Fruit fly (Drosophila melanogaster) whole organism, embryonic: ENCODE measurements around the gene Mlc-c.
A peak's percentile ranks its signal among the peaks of the same experiment; 100 is the strongest.

Experiments used
- ATbp ChIP-seq: fragments of 200-800 bp; sonication (Bioruptor generic); optimal IDR thresholded peaks from 2 replicates; lab custom pipeline; 2017; ENCODE audit warnings: missing biosample characterization, mild to moderate bottlenecking, missing genetic modification characterization, missing genetic modification reagents
- CG10959 ChIP-seq: fragments of 200-800 bp; sonication (Bioruptor generic); IDR thresholded peaks from 2 replicates; pipeline ENCODE4 v1.3.6; 2022; ENCODE audit warnings: missing biosample characterization, missing genetic modification characterization
- CG11456 ChIP-seq: fragments of 200-800 bp; sonication (Bioruptor generic); IDR thresholded peaks from 3 replicates; pipeline ENCODE4 v1.3.6; 2022; ENCODE audit warnings: missing biosample characterization, missing genetic modification characterization
- CG14050 ChIP-seq: fragments of 200-800 bp; sonication (Bioruptor generic); IDR thresholded peaks from 3 replicates; pipeline ENCODE4 v1.3.6; 2022; ENCODE audit warnings: missing biosample characterization, missing genetic modification characterization
- CG14965 ChIP-seq: fragments of 200-800 bp; sonication (Bioruptor generic); optimal IDR thresholded peaks from 2 replicates; lab custom pipeline; 2016; ENCODE audit warnings: missing biosample characterization, missing genetic modification characterization, borderline replicate concordance
- CG15011 ChIP-seq: fragments of 200-800 bp; sonication (Bioruptor generic); optimal IDR thresholded peaks from 3 replicates; lab custom pipeline; 2018; ENCODE audit warnings: missing biosample characterization, mild to moderate bottlenecking, missing genetic modification characterization
- CG16779 ChIP-seq: fragments of 200-800 bp; sonication (Bioruptor generic); IDR thresholded peaks from 2 replicates; pipeline ENCODE4 v1.3.6; 2022; ENCODE audit warnings: missing biosample characterization, missing genetic modification characterization
- CG2202 ChIP-seq: fragments of 200-800 bp; sonication (Bioruptor generic); optimal IDR thresholded peaks from 2 replicates; lab custom pipeline; 2018; ENCODE audit warnings: missing biosample characterization, mild to moderate bottlenecking, missing genetic modification characterization
- CG2678 ChIP-seq: fragments of 200-800 bp; sonication (Bioruptor generic); optimal IDR thresholded peaks from 3 replicates; lab custom pipeline; 2019; ENCODE audit warnings: missing biosample characterization, mild to moderate bottlenecking, missing genetic modification characterization, moderate library complexity
- CG2889 ChIP-seq: fragments of 200-800 bp; sonication (Bioruptor generic); IDR thresholded peaks from 3 replicates; pipeline ENCODE4 v1.3.6; 2022; ENCODE audit warnings: missing biosample characterization, missing genetic modification characterization
- CG30403 ChIP-seq: fragments of 200-800 bp; sonication (Bioruptor generic); optimal IDR thresholded peaks from 3 replicates; lab custom pipeline; 2016; ENCODE audit warnings: missing biosample characterization, missing genetic modification characterization
- CG31365 ChIP-seq: fragments of 200-800 bp; sonication (Bioruptor generic); optimal IDR thresholded peaks from 2 replicates; lab custom pipeline; 2018; ENCODE audit warnings: missing biosample characterization, mild to moderate bottlenecking, missing genetic modification characterization
- CG3163 ChIP-seq: fragments of 200-800 bp; sonication (Bioruptor generic); optimal IDR thresholded peaks from 3 replicates; lab custom pipeline; 2016; ENCODE audit warnings: missing biosample characterization, missing genetic modification characterization
- CG3281 ChIP-seq: fragments of 200-800 bp; sonication (Bioruptor generic); optimal IDR thresholded peaks from 3 replicates; lab custom pipeline; 2017; ENCODE audit warnings: missing biosample characterization, mild to moderate bottlenecking, missing genetic modification characterization
- CG3847 ChIP-seq: fragments of 200-800 bp; sonication (Bioruptor generic); IDR thresholded peaks from 2 replicates; pipeline ENCODE4 v1.3.6; 2022; ENCODE audit warnings: missing biosample characterization, missing genetic modification characterization
- CG43689 ChIP-seq: fragments of 200-800 bp; sonication (Bioruptor generic); IDR thresholded peaks from 2 replicates; pipeline ENCODE4 v1.3.6; 2022; ENCODE audit warnings: missing biosample characterization, missing genetic modification characterization
- CG7556 ChIP-seq: fragments of 200-800 bp; sonication (Bioruptor generic); optimal IDR thresholded peaks from 2 replicates; lab custom pipeline; 2017; ENCODE audit warnings: missing biosample characterization, mild to moderate bottlenecking, missing genetic modification characterization
- CG7987 ChIP-seq: fragments of 200-800 bp; sonication (Bioruptor generic); optimal IDR thresholded peaks from 2 replicates; lab custom pipeline; 2018; ENCODE audit warnings: missing biosample characterization, mild to moderate bottlenecking, missing genetic modification characterization, moderate library complexity
- CG8924 ChIP-seq: fragments of 200-800 bp; optimal IDR thresholded peaks from 3 replicates; lab custom pipeline; 2019; ENCODE audit warnings: missing biosample characterization, mild to moderate bottlenecking, missing genetic modification characterization, moderate library complexity
- CG9817 ChIP-seq: fragments of 200-800 bp; sonication (Bioruptor generic); optimal IDR thresholded peaks from 2 replicates; lab custom pipeline; 2018; ENCODE audit warnings: missing biosample characterization, mild to moderate bottlenecking, missing genetic modification characterization, moderate library complexity
- CG9932 ChIP-seq: fragments of 200-800 bp; sonication (Bioruptor generic); IDR thresholded peaks from 2 replicates; pipeline ENCODE4 v1.3.6; 2022; ENCODE audit warnings: missing biosample characterization, missing genetic modification characterization
- Camta ChIP-seq: fragments of 200-800 bp; sonication (Bioruptor generic); optimal IDR thresholded peaks from 2 replicates; lab custom pipeline; 2016; ENCODE audit warnings: missing biosample characterization, missing genetic modification characterization
- Deaf1 ChIP-seq: fragments of 200-800 bp; optimal IDR thresholded peaks from 3 replicates; lab custom pipeline; 2019; ENCODE audit warnings: missing biosample characterization, mild to moderate bottlenecking, missing genetic modification characterization, moderate library complexity
- Dfd ChIP-seq, 2 experiments: fragments of >200 bp; optimal IDR thresholded peaks; 2 replicates each; lab custom pipeline; 2017; ENCODE audit warnings: missing biosample characterization in 2 of 2, missing genetic modification characterization in 2 of 2
- E2f2 ChIP-seq: fragments of 200-800 bp; sonication (Bioruptor generic); IDR thresholded peaks from 2 replicates; pipeline ENCODE4 v1.3.6; 2022; ENCODE audit warnings: missing biosample characterization, missing genetic modification characterization
- Elba2 ChIP-seq: fragments of 200-800 bp; sonication (Bioruptor generic); optimal IDR thresholded peaks from 3 replicates; lab custom pipeline; 2016; ENCODE audit warnings: missing biosample characterization, missing genetic modification characterization
- Hey ChIP-seq: fragments of 200-800 bp; sonication (Bioruptor generic); optimal IDR thresholded peaks from 3 replicates; lab custom pipeline; 2018; ENCODE audit warnings: missing biosample characterization, mild to moderate bottlenecking, missing genetic modification characterization
- Hmx ChIP-seq: fragments of 200-800 bp; sonication (Bioruptor generic); optimal IDR thresholded peaks from 2 replicates; lab custom pipeline; 2016; ENCODE audit warnings: missing biosample characterization, missing genetic modification characterization
- Hr39 ChIP-seq: fragments of >200 bp; optimal IDR thresholded peaks from 2 replicates; lab custom pipeline; 2017
- Kr ChIP-seq: fragments of 200-800 bp; sonication (Bioruptor generic); optimal IDR thresholded peaks from 2 replicates; lab custom pipeline; 2017; ENCODE audit warnings: missing biosample characterization, mild to moderate bottlenecking, missing genetic modification characterization
- Lpt ChIP-seq: fragments of >200 bp; optimal IDR thresholded peaks from 2 replicates; lab custom pipeline; 2018; ENCODE audit warnings: missing biosample characterization, missing genetic modification characterization
- NK7.1 ChIP-seq: fragments of 200-800 bp; sonication (Bioruptor generic); optimal IDR thresholded peaks from 3 replicates; lab custom pipeline; 2016; ENCODE audit warnings: missing biosample characterization, missing genetic modification characterization
- Neu2 ChIP-seq: fragments of 200-800 bp; sonication (Bioruptor generic); optimal IDR thresholded peaks from 3 replicates; lab custom pipeline; 2016; ENCODE audit warnings: missing biosample characterization, missing genetic modification characterization, borderline replicate concordance
- TFAM ChIP-seq: fragments of 200-800 bp; sonication (Bioruptor generic); optimal IDR thresholded peaks from 2 replicates; lab custom pipeline; 2017; ENCODE audit warnings: missing biosample characterization, missing genetic modification characterization, inconsistent platforms
- Taf1 ChIP-seq: fragments of 200-800 bp; sonication (Bioruptor generic); IDR thresholded peaks from 2 replicates; pipeline ENCODE4 v1.3.6; 2022; ENCODE audit warnings: missing biosample characterization, missing genetic modification characterization
- amos ChIP-seq: fragments of 200-800 bp; sonication (Bioruptor generic); IDR thresholded peaks from 2 replicates; pipeline ENCODE4 v1.3.6; 2022; ENCODE audit warnings: missing biosample characterization, missing genetic modification characterization; ENCODE audit not compliant: partially characterized antibody
- crp ChIP-seq, 2 experiments: fragments of 200-800 bp; sonication (Bioruptor generic); optimal IDR thresholded peaks; 2 replicates in 1 of 2; 3 replicates in 1 of 2; lab custom pipeline; 2017; ENCODE audit warnings: missing biosample characterization in 2 of 2, missing genetic modification characterization in 2 of 2, mild to moderate bottlenecking in 1 of 2, moderate library complexity in 1 of 2
- dimm ChIP-seq: fragments of 200-800 bp; sonication (Bioruptor generic); IDR thresholded peaks from 2 replicates; pipeline ENCODE4 v1.3.6; 2022; ENCODE audit warnings: missing biosample characterization, missing genetic modification characterization
- disco-r ChIP-seq: fragments of 200-800 bp; sonication (Bioruptor generic); optimal IDR thresholded peaks from 2 replicates; lab custom pipeline; 2016; ENCODE audit warnings: missing biosample characterization, missing genetic modification characterization
- eyg ChIP-seq: fragments of 200-800 bp; sonication (Bioruptor generic); optimal IDR thresholded peaks from 3 replicates; lab custom pipeline; 2016; ENCODE audit warnings: missing biosample characterization, missing genetic modification characterization
- fd3F ChIP-seq: fragments of 200-800 bp; sonication (Bioruptor generic); optimal IDR thresholded peaks from 2 replicates; lab custom pipeline; 2018; ENCODE audit warnings: missing biosample characterization, mild to moderate bottlenecking, missing genetic modification characterization, moderate library complexity
- ftz-f1 ChIP-seq: fragments of 200-800 bp; sonication (Bioruptor generic); optimal IDR thresholded peaks from 2 replicates; lab custom pipeline; 2016; ENCODE audit warnings: missing biosample characterization, missing genetic modification characterization
- grn ChIP-seq: fragments of 200-800 bp; sonication (Bioruptor generic); optimal IDR thresholded peaks from 3 replicates; lab custom pipeline; 2017; ENCODE audit warnings: missing biosample characterization, missing genetic modification characterization
- lov ChIP-seq, 2 experiments: fragments of 200-800 bp in 1 of 2; fragments of >200 bp in 1 of 2; sonication (Bioruptor generic) in 1 of 2; IDR thresholded peaks in 1 of 2; optimal IDR thresholded peaks in 1 of 2; 2 replicates in 1 of 2; 3 replicates in 1 of 2; pipeline versions ENCODE4 v1.3.6 to Lab custom; 2017 to 2022; ENCODE audit warnings: missing biosample characterization in 1 of 2, missing genetic modification characterization in 1 of 2
- mam ChIP-seq: fragments of 200-800 bp; sonication (Bioruptor generic); optimal IDR thresholded peaks from 3 replicates; lab custom pipeline; 2016; ENCODE audit warnings: missing biosample characterization, missing genetic modification characterization
- row ChIP-seq: fragments of 200-800 bp; sonication (Bioruptor generic); IDR thresholded peaks from 3 replicates; pipeline ENCODE4 v1.3.6; 2022; ENCODE audit warnings: missing biosample characterization, missing genetic modification characterization
- tll ChIP-seq, 2 experiments: fragments of 200-800 bp in 1 of 2; fragments of >200 bp in 1 of 2; sonication (Bioruptor generic) in 1 of 2; optimal IDR thresholded peaks; 2 replicates each; lab custom pipeline; 2017 to 2019; ENCODE audit warnings: missing biosample characterization in 2 of 2, missing genetic modification characterization in 2 of 2, mild to moderate bottlenecking in 1 of 2, moderate library complexity in 1 of 2
- twi ChIP-seq: fragments of 200-800 bp; optimal IDR thresholded peaks from 2 replicates; lab custom pipeline; 2019; ENCODE audit warnings: missing biosample characterization, mild to moderate bottlenecking, missing genetic modification characterization, moderate library complexity
- vvl ChIP-seq: fragments of 200-800 bp; sonication (Bioruptor generic); IDR thresholded peaks from 2 replicates; pipeline ENCODE4 v1.3.6; 2022; ENCODE audit warnings: missing biosample characterization, missing genetic modification characterization
- zfh2 ChIP-seq: fragments of 200-800 bp; sonication (Bioruptor generic); optimal IDR thresholded peaks from 2 replicates; lab custom pipeline; 2016; ENCODE audit warnings: missing biosample characterization, missing genetic modification characterization

The Mlc-c gene

DNA sequence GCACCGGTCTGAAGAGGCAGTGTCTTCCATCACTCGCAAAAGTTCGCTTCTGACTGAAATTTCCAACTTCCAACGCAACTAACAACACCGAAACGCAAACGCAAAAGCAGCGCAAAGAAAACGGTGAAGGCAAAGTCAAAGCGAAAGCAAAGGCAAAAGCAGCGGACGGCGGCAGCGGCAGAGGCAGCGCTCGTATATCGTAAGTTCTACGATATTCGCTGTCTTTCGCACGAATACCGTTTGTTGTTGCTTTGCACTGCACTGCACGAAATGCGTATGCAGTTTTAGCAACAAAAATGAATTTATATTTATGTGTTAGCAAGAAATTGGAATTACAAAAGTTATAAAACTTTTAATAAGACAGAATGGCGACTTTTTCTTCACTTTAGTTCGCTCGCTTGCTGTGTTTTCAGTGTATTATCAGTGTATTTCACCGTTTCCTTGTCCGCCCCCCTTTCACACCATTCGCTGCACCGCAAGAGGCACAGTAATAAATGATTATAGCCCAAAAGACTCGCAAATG lies 26.2 kb upstream of the Mlc-c start, which contains the start of gene OtopLa (continued):
- TF ChIP-seq E2f2 (GFP tag; lab: Robert Waterston, UW) (peak; percentile 46; the same call in 1 of the 2 replicates), CG7556 (GFP tag; lab: Kevin White, UChicago) (peak; percentile 86), fd3F (peak; percentile 59), grn (GFP tag; lab: Kevin White, UChicago) (no peak), dimm (GFP tag; lab: Robert Waterston, UW) (peak; percentile 59), CG2678 (tag; lab: Kevin White, UChicago) (peak; percentile 86), Taf1 (GFP tag; lab: Robert Waterston, UW) (peak; percentile 47; the same call in 1 of the 2 replicates), CG7987 (GFP tag; lab: Kevin White, UChicago) (peak; percentile 32), ATbp (peak; percentile 86), CG14050 (GFP tag; lab: Robert Waterston, UW) (peak; percentile 70), CG9817 (tag; lab: Kevin White, UChicago) (peak; percentile 69), Hey (tag; lab: Kevin White, UChicago) (no peak), twi (tag; lab: Kevin White, UChicago) (no peak), row (GFP tag; lab: Robert Waterston, UW) (peak; percentile 84), CG9932 (GFP tag; lab: Robert Waterston, UW) (peak; percentile 66), CG16779 (GFP tag; lab: Robert Waterston, UW) (peak; percentile 62; the same call in 1 of the 2 replicates), CG31365 (tag; lab: Kevin White, UChicago) (peak; percentile 38), CG15011 (GFP tag; lab: Kevin White, UChicago) (peak; percentile 61), Camta (GFP tag; lab: Kevin White, UChicago) (peak; percentile 85), Hr39 (lab: Kevin White, UChicago) (no peak), TFAM (GFP tag; lab: Kevin White, UChicago) (peak; percentile 32), disco-r (GFP tag; lab: Kevin White, UChicago) (peak; percentile 43), CG2202 (peak; percentile 77), eyg (GFP tag; lab: Kevin White, UChicago) (peak; percentile 78), CG3163 (GFP tag; lab: Kevin White, UChicago) (peak; percentile 61), Neu2 (GFP tag; lab: Kevin White, UChicago) (no peak), vvl (GFP tag; lab: Robert Waterston, UW) (peak; percentile 94), Dfd (GFP tag; optimal IDR thresholded peaks at IDR 0.05; lab: Kevin White, UChicago) (no peak), NK7.1 (GFP tag; lab: Kevin White, UChicago) (peak; percentile 74), Elba2 (GFP tag; lab: Kevin White, UChicago) (no peak), Lpt (GFP tag; lab: Kevin White, UChicago) (no peak), CG2889 (GFP tag; lab: Robert Waterston, UW) (peak; percentile 68; the same call in 2 of the 3 replicates), CG30403 (GFP tag; lab: Kevin White, UChicago) (peak; percentile 85), CG43689 (GFP tag; lab: Robert Waterston, UW) (peak; percentile 36; the same call in 1 of the 2 replicates), amos (GFP tag; lab: Robert Waterston, UW) (no peak), tll (GFP tag; optimal IDR thresholded peaks at IDR 0.05; lab: Kevin White, UChicago) (no peak), crp (GFP tag; optimal IDR thresholded peaks at IDR 0.05; lab: Kevin White, UChicago) (peak in 1 of 2 experiments; percentile 32), Deaf1 (tag; lab: Kevin White, UChicago) (peak; percentile 54), CG14965 (GFP tag; lab: Kevin White, UChicago) (peak; percentile 45), CG11456 (GFP tag; lab: Robert Waterston, UW) (peak; percentile 81), Hmx (GFP tag; lab: Kevin White, UChicago) (peak; percentile 58), Kr (no peak), lov (optimal IDR thresholded peaks at IDR 0.05; lab: Kevin White, UChicago) (no peak), lov (GFP tag; IDR thresholded peaks at IDR 0.05; lab: Robert Waterston, UW) (peak; percentile 85), zfh2 (GFP tag; lab: Kevin White, UChicago) (peak; percentile 26), ftz-f1 (GFP tag; lab: Kevin White, UChicago) (no peak), mam (GFP tag; lab: Kevin White, UChicago) (peak; percentile 85), CG10959 (GFP tag; lab: Robert Waterston, UW) (peak; percentile 80), CG3847 (GFP tag; lab: Robert Waterston, UW) (peak; percentile 75), CG8924 (peak; percentile 75), CG3281 (GFP tag; lab: Kevin White, UChicago) (peak; percentile 79)
